Fruit fly (Drosophila melanogaster) whole organism, embryonic: ENCODE measurements around the gene alphaTub84B.
A peak's percentile ranks its signal among the peaks of the same experiment; 100 is the strongest.

Experiments used
- Awh ChIP-seq: fragments of 200-800 bp; sonication (Bioruptor generic); IDR thresholded peaks from 2 replicates; pipeline ENCODE4, ENCODE4 v1.3.6; 2022; ENCODE audit warnings: missing biosample characterization, missing genetic modification characterization
- C15 ChIP-seq: fragments of 200-800 bp; sonication (Bioruptor generic); IDR thresholded peaks from 3 replicates; pipeline ENCODE4 v1.3.6; 2022; ENCODE audit warnings: missing biosample characterization, missing genetic modification characterization
- CG10267 ChIP-seq: fragments of 200-800 bp; sonication (Bioruptor generic); optimal IDR thresholded peaks from 2 replicates; lab custom pipeline; 2018; ENCODE audit warnings: missing biosample characterization, mild to moderate bottlenecking, missing genetic modification characterization, moderate library complexity
- CG12219 ChIP-seq: fragments of 200-800 bp; sonication (Bioruptor generic); optimal IDR thresholded peaks from 3 replicates; lab custom pipeline; 2018; ENCODE audit warnings: missing biosample characterization, mild to moderate bottlenecking, missing genetic modification characterization
- CG1233 ChIP-seq: fragments of 200-800 bp; sonication (Bioruptor generic); optimal IDR thresholded peaks from 4 replicates; lab custom pipeline; 2018; ENCODE audit warnings: missing biosample characterization, mild to moderate bottlenecking, missing genetic modification characterization
- CG12659 ChIP-seq: fragments of 200-800 bp; sonication (Bioruptor generic); optimal IDR thresholded peaks from 3 replicates; lab custom pipeline; 2017; ENCODE audit warnings: mild to moderate bottlenecking, missing biosample characterization, missing genetic modification reagents, missing genetic modification characterization
- CG13624 ChIP-seq: fragments of 200-800 bp; sonication (Bioruptor generic); optimal IDR thresholded peaks from 2 replicates; lab custom pipeline; 2016; ENCODE audit warnings: missing biosample characterization, missing genetic modification characterization
- CG13894 ChIP-seq: fragments of 200-800 bp; sonication (Bioruptor generic); optimal IDR thresholded peaks from 3 replicates; lab custom pipeline; 2018; ENCODE audit warnings: missing biosample characterization, mild to moderate bottlenecking, missing genetic modification characterization, moderate library complexity
- CG14965 ChIP-seq: fragments of 200-800 bp; sonication (Bioruptor generic); optimal IDR thresholded peaks from 2 replicates; lab custom pipeline; 2016; ENCODE audit warnings: missing biosample characterization, missing genetic modification characterization, borderline replicate concordance
- CG15479 ChIP-seq: fragments of 200-800 bp; sonication (Bioruptor generic); optimal IDR thresholded peaks from 3 replicates; lab custom pipeline; 2019; ENCODE audit warnings: missing biosample characterization, mild to moderate bottlenecking, missing genetic modification characterization, moderate library complexity
- CG16779 ChIP-seq: fragments of 200-800 bp; sonication (Bioruptor generic); IDR thresholded peaks from 2 replicates; pipeline ENCODE4 v1.3.6; 2022; ENCODE audit warnings: missing biosample characterization, missing genetic modification characterization
- CG17385 ChIP-seq: fragments of 200-800 bp; sonication (Bioruptor generic); optimal IDR thresholded peaks from 3 replicates; lab custom pipeline; 2018; ENCODE audit warnings: missing biosample characterization, mild to moderate bottlenecking, missing genetic modification characterization
- CG17829 ChIP-seq: fragments of 200-800 bp; optimal IDR thresholded peaks from 2 replicates; lab custom pipeline; 2019; ENCODE audit warnings: missing biosample characterization, mild to moderate bottlenecking, missing genetic modification characterization, moderate library complexity
- CG18011 ChIP-seq: fragments of 200-800 bp; sonication (Bioruptor generic); optimal IDR thresholded peaks from 2 replicates; lab custom pipeline; 2017; ENCODE audit warnings: missing biosample characterization, missing genetic modification characterization, mild to moderate bottlenecking, moderate library complexity, missing genotype
- CG18619 ChIP-seq: fragments of 200-800 bp; sonication (Bioruptor generic); optimal IDR thresholded peaks from 3 replicates; lab custom pipeline; 2017; ENCODE audit warnings: missing biosample characterization, mild to moderate bottlenecking, missing genetic modification characterization
- CG34376 ChIP-seq: fragments of 200-800 bp; sonication (Bioruptor generic); optimal IDR thresholded peaks from 2 replicates; lab custom pipeline; 2018; ENCODE audit warnings: missing biosample characterization, mild to moderate bottlenecking, missing genetic modification characterization
- CG4424 ChIP-seq: fragments of 200-800 bp; sonication (Bioruptor generic); optimal IDR thresholded peaks from 3 replicates; lab custom pipeline; 2016; ENCODE audit warnings: missing biosample characterization, missing genetic modification characterization
- CG4730 ChIP-seq: fragments of 200-800 bp; sonication (Bioruptor generic); IDR thresholded peaks from 2 replicates; pipeline ENCODE4 v1.3.6; 2022; ENCODE audit warnings: missing biosample characterization, missing genetic modification characterization
- CG4820 ChIP-seq: fragments of 200-800 bp; sonication (Bioruptor generic); optimal IDR thresholded peaks from 3 replicates; lab custom pipeline; 2016; ENCODE audit warnings: missing biosample characterization, missing genetic modification characterization
- CG6175 ChIP-seq: fragments of 200-800 bp; sonication (Bioruptor generic); IDR thresholded peaks from 3 replicates; pipeline ENCODE4 v1.3.6; 2022; ENCODE audit warnings: missing biosample characterization, missing genetic modification characterization
- CG6765 ChIP-seq: fragments of 200-800 bp; sonication (Bioruptor generic); optimal IDR thresholded peaks from 3 replicates; lab custom pipeline; 2017; ENCODE audit warnings: missing biosample characterization, mild to moderate bottlenecking, missing genetic modification characterization
- CG6854 ChIP-seq: fragments of 200-800 bp; sonication (Bioruptor generic); optimal IDR thresholded peaks from 3 replicates; lab custom pipeline; 2017; ENCODE audit warnings: missing biosample characterization, mild to moderate bottlenecking, missing genetic modification characterization
- CG7271 ChIP-seq: fragments of 200-800 bp; sonication (Bioruptor generic); optimal IDR thresholded peaks from 2 replicates; lab custom pipeline; 2018; ENCODE audit warnings: missing biosample characterization, mild to moderate bottlenecking, missing genetic modification characterization, moderate library complexity
- Chrac-16 ChIP-seq: fragments of 200-800 bp; sonication (Bioruptor generic); optimal IDR thresholded peaks from 3 replicates; lab custom pipeline; 2016; ENCODE audit warnings: missing biosample characterization, missing genetic modification characterization
- Dll ChIP-seq: fragments of 200-800 bp; sonication (Bioruptor generic); IDR thresholded peaks from 4 replicates; pipeline ENCODE4 v1.3.6; 2022; ENCODE audit warnings: missing biosample characterization, missing genetic modification characterization; ENCODE audit not compliant: partially characterized antibody
- Dp ChIP-seq: fragments of 200-800 bp; sonication (Bioruptor generic); optimal IDR thresholded peaks from 2 replicates; lab custom pipeline; 2018; ENCODE audit warnings: missing biosample characterization, mild to moderate bottlenecking, missing genetic modification characterization, moderate library complexity
- Fer1 ChIP-seq: fragments of 200-800 bp; sonication (Bioruptor generic); optimal IDR thresholded peaks from 2 replicates; lab custom pipeline; 2017; ENCODE audit warnings: missing biosample characterization, mild to moderate bottlenecking, missing genetic modification characterization
- Hmr ChIP-seq: fragments of 200-800 bp; sonication (Bioruptor generic); optimal IDR thresholded peaks from 3 replicates; lab custom pipeline; 2017; ENCODE audit warnings: mild to moderate bottlenecking, missing biosample characterization, missing genetic modification reagents, missing genetic modification characterization
- Lhr ChIP-seq: fragments of 200-800 bp; sonication (Bioruptor generic); optimal IDR thresholded peaks from 3 replicates; lab custom pipeline; 2017; ENCODE audit warnings: mild to moderate bottlenecking, missing biosample characterization, missing genetic modification reagents, missing genetic modification characterization
- Max ChIP-seq: fragments of 200-800 bp; sonication (Bioruptor generic); optimal IDR thresholded peaks from 2 replicates; lab custom pipeline; 2016; ENCODE audit warnings: missing biosample characterization, mild to moderate bottlenecking, missing genetic modification characterization
- NC2β ChIP-seq: fragments of 200-800 bp; sonication (Bioruptor generic); optimal IDR thresholded peaks from 2 replicates; lab custom pipeline; 2016; ENCODE audit warnings: missing biosample characterization, missing genetic modification characterization
- Ptx1 ChIP-seq: fragments of 200-800 bp; sonication (Bioruptor generic); IDR thresholded peaks from 2 replicates; pipeline ENCODE4 v1.3.6; 2022; ENCODE audit warnings: missing biosample characterization, missing genetic modification characterization
- Sin3A ChIP-seq: fragments of >200 bp; optimal IDR thresholded peaks from 2 replicates; lab custom pipeline; 2018
- Spps ChIP-seq: fragments of 200-800 bp; sonication (Bioruptor generic); optimal IDR thresholded peaks from 2 replicates; lab custom pipeline; 2018; ENCODE audit warnings: missing biosample characterization, mild to moderate bottlenecking, missing genetic modification characterization
- Sry-δ ChIP-seq: fragments of 200-800 bp; sonication (Bioruptor generic); optimal IDR thresholded peaks from 2 replicates; lab custom pipeline; 2016; ENCODE audit warnings: missing biosample characterization, missing genetic modification characterization
- TFAM ChIP-seq: fragments of 200-800 bp; sonication (Bioruptor generic); optimal IDR thresholded peaks from 2 replicates; lab custom pipeline; 2017; ENCODE audit warnings: missing biosample characterization, missing genetic modification characterization, inconsistent platforms
- en ChIP-seq: fragments of 200-800 bp; sonication (Bioruptor generic); optimal IDR thresholded peaks from 2 replicates; lab custom pipeline; 2016; ENCODE audit warnings: missing biosample characterization, missing genetic modification characterization
- gcm ChIP-seq: fragments of 200-800 bp; sonication (Bioruptor generic); optimal IDR thresholded peaks from 2 replicates; lab custom pipeline; 2019; ENCODE audit warnings: missing biosample characterization, mild to moderate bottlenecking, missing genetic modification characterization, moderate library complexity
- hbn ChIP-seq: fragments of 200-800 bp; sonication (Bioruptor generic); IDR thresholded peaks from 2 replicates; pipeline ENCODE4 v1.3.6; 2022; ENCODE audit warnings: missing biosample characterization, missing genetic modification characterization; ENCODE audit not compliant: partially characterized antibody
- inv ChIP-seq: fragments of 200-800 bp; sonication (Bioruptor generic); IDR thresholded peaks from 2 replicates; pipeline ENCODE4 v1.3.6; 2022; ENCODE audit warnings: missing biosample characterization, missing genetic modification characterization; ENCODE audit not compliant: partially characterized antibody
- luna ChIP-seq: fragments of 200-800 bp; sonication (Bioruptor generic); optimal IDR thresholded peaks from 2 replicates; lab custom pipeline; 2016; ENCODE audit warnings: missing biosample characterization, missing genetic modification characterization
- nerfin-2 ChIP-seq: fragments of 200-800 bp; sonication (Bioruptor generic); IDR thresholded peaks from 2 replicates; pipeline ENCODE4 v1.3.6; 2022; ENCODE audit warnings: missing biosample characterization, missing genetic modification characterization; ENCODE audit not compliant: partially characterized antibody
- pros ChIP-seq: fragments of 200-800 bp; sonication (Bioruptor generic); optimal IDR thresholded peaks from 3 replicates; lab custom pipeline; 2019; ENCODE audit warnings: missing biosample characterization, mild to moderate bottlenecking, missing genetic modification characterization, moderate library complexity
- sd ChIP-seq: fragments of 200-800 bp; sonication (Bioruptor generic); optimal IDR thresholded peaks from 3 replicates; lab custom pipeline; 2018; ENCODE audit warnings: missing biosample characterization, mild to moderate bottlenecking, missing genetic modification characterization, moderate library complexity
- sens ChIP-seq: fragments of 200-800 bp; sonication (Bioruptor generic); peaks from one replicate; lab custom pipeline; 2016; ENCODE audit warnings: missing biosample characterization, missing genetic modification characterization
- sima ChIP-seq: fragments of 200-800 bp; sonication (Bioruptor generic); optimal IDR thresholded peaks from 2 replicates; lab custom pipeline; 2016; ENCODE audit warnings: missing biosample characterization, missing genetic modification characterization
- sug ChIP-seq: fragments of 200-800 bp; optimal IDR thresholded peaks from 2 replicates; lab custom pipeline; 2019; ENCODE audit warnings: missing biosample characterization, mild to moderate bottlenecking, missing genetic modification characterization, moderate library complexity
- tgo ChIP-seq: fragments of 200-800 bp; sonication (Bioruptor generic); IDR thresholded peaks from 3 replicates; pipeline ENCODE4 v1.3.6; 2022; ENCODE audit warnings: missing biosample characterization, missing genetic modification characterization
- unpg ChIP-seq: fragments of 200-800 bp; sonication (Bioruptor generic); optimal IDR thresholded peaks from 3 replicates; lab custom pipeline; 2018; ENCODE audit warnings: missing biosample characterization, mild to moderate bottlenecking, missing genetic modification characterization, moderate library complexity
- wek ChIP-seq: fragments of 200-800 bp; sonication (Bioruptor generic); optimal IDR thresholded peaks from 3 replicates; lab custom pipeline; 2018; ENCODE audit warnings: missing biosample characterization, mild to moderate bottlenecking, missing genetic modification characterization, moderate library complexity
- zfh1 ChIP-seq: fragments of 200-800 bp; sonication (Bioruptor generic); IDR thresholded peaks from 3 replicates; pipeline ENCODE4 v1.3.6; 2022; ENCODE audit warnings: missing biosample characterization, missing genetic modification characterization

alphaTub84B gene

dm6 chr3R:7081972-7082371 is 4.4 kb upstream of the alphaTub84B start, which contains the start of gene Dpck (continued):
- no peak for TF ChIP-seq Chrac-16
- TF ChIP-seq pros = no peak
- peak; percentile 46 for TF ChIP-seq CG13624 (GFP tag; lab: Kevin White, UChicago)
- no peak for TF ChIP-seq Dll (GFP tag; lab: Robert Waterston, UW)
- TF ChIP-seq en (GFP tag; lab: Kevin White, UChicago) = peak; percentile 32
- no peak for TF ChIP-seq CG12219
- peak; percentile 9 for TF ChIP-seq sd
- peak; percentile 13 for TF ChIP-seq unpg (GFP tag; lab: Kevin White, UChicago)
- TF ChIP-seq CG4424 (GFP tag; lab: Kevin White, UChicago) = peak; percentile 30
- no peak for TF ChIP-seq CG6175 (GFP tag; lab: Robert Waterston, UW)
- TF ChIP-seq TFAM (GFP tag; lab: Kevin White, UChicago) = no peak
- TF ChIP-seq CG17829 (tag; lab: Kevin White, UChicago) = peak; percentile 38
- no peak for TF ChIP-seq tgo (GFP tag; lab: Robert Waterston, UW)
- peak; percentile 17 for TF ChIP-seq CG13894 (tag; lab: Kevin White, UChicago)
- no peak for TF ChIP-seq C15 (GFP tag; lab: Robert Waterston, UW)
- TF ChIP-seq gcm (GFP tag; lab: Kevin White, UChicago) = peak; percentile 9
- no peak for TF ChIP-seq CG6765 (GFP tag; lab: Kevin White, UChicago)
- TF ChIP-seq inv (GFP tag; lab: Robert Waterston, UW) = no peak
- peak; percentile 42 for TF ChIP-seq NC2β
- peak; percentile 36 for TF ChIP-seq Fer1 (GFP tag; lab: Kevin White, UChicago)
- TF ChIP-seq Ptx1 = 0 out of 2 replicates have a peak, but pooled peaks have one; percentile 6
- no peak for TF ChIP-seq CG7271 (tag; lab: Kevin White, UChicago)
- no peak for TF ChIP-seq Spps (tag; lab: Kevin White, UChicago)
- no peak for TF ChIP-seq Sry-δ
- TF ChIP-seq wek (GFP tag; lab: Kevin White, UChicago) = no peak
- TF ChIP-seq CG4730 = no peak
- no peak for TF ChIP-seq CG14965 (GFP tag; lab: Kevin White, UChicago)
- peak; percentile 7 for TF ChIP-seq CG18011 (GFP tag; lab: Kevin White, UChicago)
- peak; percentile 52 for TF ChIP-seq CG34376 (GFP tag; lab: Kevin White, UChicago)
- peak; percentile 36; the same call in 1 of the 2 replicates for TF ChIP-seq hbn
- TF ChIP-seq CG12659 (GFP tag; lab: Kevin White, UChicago) = peak; percentile 53
- TF ChIP-seq sima (GFP tag; lab: Kevin White, UChicago) = no peak
- TF ChIP-seq CG17385 (GFP tag; lab: Kevin White, UChicago) = no peak
- TF ChIP-seq nerfin-2 (GFP tag; lab: Robert Waterston, UW) = no peak
- TF ChIP-seq Max (GFP tag; lab: Kevin White, UChicago) = peak; percentile 18
- peak; percentile 8 for TF ChIP-seq Sin3A (lab: Kevin White, UChicago)
- TF ChIP-seq CG16779 (GFP tag; lab: Robert Waterston, UW) = no peak
- peak; percentile 91 for TF ChIP-seq sens (GFP tag; lab: Kevin White, UChicago)
- no peak for TF ChIP-seq CG4820 (GFP tag; lab: Kevin White, UChicago)
- TF ChIP-seq Awh (GFP tag; lab: Robert Waterston, UW) = no peak
- peak; percentile 46 for TF ChIP-seq Hmr (GFP tag; lab: Kevin White, UChicago)
- peak; percentile 47 for TF ChIP-seq sug (tag; lab: Kevin White, UChicago)
- peak; percentile 1 for TF ChIP-seq CG6854 (GFP tag; lab: Kevin White, UChicago)
- no peak for TF ChIP-seq CG15479 (GFP tag; lab: Kevin White, UChicago)
- peak; percentile 47 for TF ChIP-seq Dp (GFP tag; lab: Kevin White, UChicago)
- peak; percentile 48 for TF ChIP-seq CG10267 (tag; lab: Kevin White, UChicago)
- TF ChIP-seq Lhr (GFP tag; lab: Kevin White, UChicago) = peak; percentile 60
- no peak for TF ChIP-seq luna
- no peak for TF ChIP-seq zfh1 (GFP tag; lab: Robert Waterston, UW)
- TF ChIP-seq CG18619 (GFP tag; lab: Kevin White, UChicago) = no peak
- peak; percentile 16 for TF ChIP-seq CG1233 (GFP tag; lab: Kevin White, UChicago)
